Worm (Caenorhabditis elegans) whole organism, mixed stage, embryonic: ENCODE data around the gene F45E1.2.

Source experiments
- ceh-83 ChIP-seq: fragments of 200-800 bp; sonication (Bioruptor generic); optimal IDR thresholded peaks from 2 replicates; lab custom pipeline; 2018; ENCODE audit warnings: mild to moderate bottlenecking, missing genetic modification characterization, missing compliant biosample characterization
- elt-3 ChIP-seq: fragments of 150-350 bp; optimal IDR thresholded peaks from 2 replicates; lab custom pipeline; 2014; ENCODE audit warnings: missing biosample characterization, missing genetic modification characterization
- flh-1 ChIP-seq: fragments of 200-800 bp; sonication (Bioruptor generic); optimal IDR thresholded peaks from 2 replicates; lab custom pipeline; 2018; ENCODE audit warnings: mild to moderate bottlenecking, missing genetic modification characterization, moderate library complexity, missing compliant biosample characterization
- lsy-2 ChIP-seq: fragments of 150-350 bp; optimal IDR thresholded peaks from 2 replicates; lab custom pipeline; 2014; ENCODE audit warnings: missing biosample characterization, missing genetic modification characterization
- mep-1 ChIP-seq: fragments of 150-350 bp; optimal IDR thresholded peaks from 2 replicates; lab custom pipeline; 2017; ENCODE audit warnings: missing biosample characterization, missing genetic modification reagents, missing genetic modification characterization, inconsistent platforms
- snpc-4 ChIP-seq: fragments of 150-350 bp; optimal IDR thresholded peaks from 2 replicates; lab custom pipeline; 2014; ENCODE audit warnings: missing biosample characterization, missing genetic modification characterization

ce11 chrX:7977452-7977851, 26.1 kb upstream of the F45E1.2 start:
- no peak for TF ChIP-seq elt-3 (tag; lab: Kevin White, UChicago)
- no peak for TF ChIP-seq ceh-83
- no peak for TF ChIP-seq flh-1 (GFP tag; lab: Kevin White, UChicago)
- no peak for TF ChIP-seq snpc-4 (tag; lab: Kevin White, UChicago)
- no peak for TF ChIP-seq lsy-2 (tag; lab: Kevin White, UChicago)
- TF ChIP-seq mep-1 (tag; lab: Kevin White, UChicago) = no peak
